Worm (Caenorhabditis elegans): ENCODE measurements around the gene F29B9.8.

DNA sequence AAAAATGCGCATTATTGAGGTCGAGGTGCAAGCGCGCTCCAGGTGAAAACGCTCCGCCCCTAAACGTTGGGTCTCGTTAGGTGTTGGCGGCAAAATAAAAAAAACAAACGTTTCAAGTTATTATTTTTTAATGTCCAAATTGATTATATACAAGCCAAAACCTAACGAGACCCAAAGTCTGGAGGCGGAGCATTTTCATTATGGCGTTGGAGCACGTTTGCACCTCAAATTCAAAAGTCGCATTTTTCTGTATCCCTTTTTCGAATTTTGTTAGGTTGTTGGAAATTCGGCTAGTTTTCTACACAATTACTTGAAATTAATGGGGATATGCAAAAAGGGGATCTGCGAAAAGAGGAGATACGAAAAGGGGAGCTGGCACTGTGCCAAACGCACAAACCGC, 10.4 kb downstream of the F29B9.8 start, which contains the start of gene col-111:
- TF ChIP-seq elt-2 (tag; optimal IDR thresholded peaks at IDR 0.05) (no peak), aly-2 (tag; optimal IDR thresholded peaks at IDR 0.05) (no peak)
